Fruit fly (Drosophila melanogaster) whole organism: ENCODE measurements around the gene CG31460.

Experiments used
- CG8478 ChIP-seq: fragments of >200 bp; optimal IDR thresholded peaks from 2 replicates; lab custom pipeline; 2018; ENCODE audit warnings: inconsistent platforms
- Dll ChIP-seq: fragments of >200 bp; optimal IDR thresholded peaks from 2 replicates; lab custom pipeline; 2017
- EcR ChIP-seq, 2 experiments: fragments of >200 bp; optimal IDR thresholded peaks; 2 replicates each; lab custom pipeline; 2017; ENCODE audit warnings: missing biosample characterization in 2 of 2, missing genetic modification characterization in 2 of 2, missing genetic modification reagents in 2 of 2
- pan ChIP-seq: fragments of >200 bp; optimal IDR thresholded peaks from 2 replicates; lab custom pipeline; 2017
- psq ChIP-seq: fragments of >200 bp; optimal IDR thresholded peaks from 2 replicates; lab custom pipeline; 2017
- usp ChIP-seq: fragments of >200 bp; optimal IDR thresholded peaks from 2 replicates; lab custom pipeline; 2017; ENCODE audit warnings: missing biosample characterization, missing genetic modification characterization, mixed read lengths

CG31460 gene

dm6 chr3R:8561522-8561921, 951 bp upstream of the CG31460 start, which contains the start of gene pch2:
Gene pch2 (minus strand): TSS chr3R:8561764.
- no peak for TF ChIP-seq EcR (GFP tag; optimal IDR thresholded peaks at IDR 0.05; lab: Kevin White, UChicago)
- TF ChIP-seq psq, result no peak
- TF ChIP-seq CG8478, result no peak
- TF ChIP-seq usp (GFP tag; lab: Kevin White, UChicago), result no peak
- TF ChIP-seq Dll (lab: Kevin White, UChicago), result no peak
- no peak for TF ChIP-seq pan

dm6 chr3R:8563774-8564173, 1.3 kb downstream of the CG31460 start, which contains the start of gene Cenp-C:
Gene Cenp-C (plus strand): TSS chr3R:8564105.
- TF ChIP-seq EcR (GFP tag; optimal IDR thresholded peaks at IDR 0.05; lab: Kevin White, UChicago) (no peak), CG8478 (no peak), pan (no peak), Dll (lab: Kevin White, UChicago) (no peak), usp (GFP tag; lab: Kevin White, UChicago) (no peak), psq (no peak)

DNA sequence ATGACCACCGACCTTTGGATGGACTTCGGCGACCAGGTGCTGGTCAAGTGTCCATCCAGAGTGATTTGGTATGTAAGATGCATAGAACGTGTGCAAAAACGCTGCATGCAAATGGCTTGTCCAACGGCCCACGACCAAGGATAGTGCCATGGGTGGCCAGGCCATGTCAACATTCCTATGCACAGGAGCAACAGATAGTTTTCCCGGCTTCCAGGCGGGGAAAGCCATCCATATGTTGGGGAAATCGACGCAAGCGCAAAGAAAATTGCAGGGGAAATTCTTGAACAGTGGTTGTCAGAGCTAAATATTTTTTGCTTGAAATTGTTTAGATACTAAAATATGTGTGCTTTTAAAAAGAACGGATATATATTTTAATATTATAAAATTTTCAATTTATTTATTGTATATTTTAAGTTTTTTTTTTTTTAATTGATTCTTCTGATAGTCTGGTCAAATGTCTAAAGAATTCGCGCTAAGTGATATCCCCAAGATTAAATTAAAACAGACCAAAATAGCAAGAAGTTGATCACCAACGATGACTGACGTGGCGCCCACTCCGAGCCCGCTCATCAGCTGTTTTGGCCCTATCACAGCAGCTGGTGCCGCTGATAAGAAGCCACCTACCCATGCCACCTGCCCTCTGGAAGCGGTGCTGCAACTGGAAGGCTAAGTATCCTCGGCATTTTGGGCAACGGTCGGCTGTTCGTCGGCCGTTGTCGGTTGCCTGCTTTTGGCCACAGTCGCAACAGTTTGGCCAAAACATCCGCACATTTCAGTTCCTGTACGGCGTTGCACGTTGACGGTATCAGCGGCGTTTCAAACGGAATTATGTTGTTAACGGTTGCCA, 15.2 kb downstream of the CG31460 start, which contains the start of gene 5-HT2B:
Gene 5-HT2B, plus strand, starts transcription at position 797 of the 847 bp plus-strand sequence.
- TF ChIP-seq psq, result no peak
- TF ChIP-seq CG8478, result no peak
- no peak for TF ChIP-seq pan

DNA sequence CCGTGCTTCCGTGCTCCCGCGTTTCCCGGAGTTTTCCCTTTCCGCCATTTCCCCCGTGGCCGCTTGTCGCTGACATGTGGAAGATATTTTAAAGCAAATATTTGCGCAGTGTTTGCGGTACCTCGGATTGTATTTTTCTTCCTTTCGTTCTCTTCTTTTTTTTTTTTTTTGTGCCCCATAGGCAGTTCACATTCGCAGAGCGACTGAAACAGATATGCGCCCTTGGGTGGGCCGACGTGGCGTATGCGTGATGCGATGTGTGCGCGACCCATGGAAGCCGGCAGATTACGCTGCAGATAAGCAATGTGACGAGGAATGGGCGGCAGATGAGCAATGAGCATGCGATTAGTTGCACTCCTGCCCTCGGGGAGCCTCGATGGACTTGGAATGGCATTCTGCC, 25.4 kb downstream of the CG31460 start:
- TF ChIP-seq pan, result no peak
- TF ChIP-seq CG8478, result no peak
- no peak for TF ChIP-seq usp (GFP tag; lab: Kevin White, UChicago)
- no peak for TF ChIP-seq Dll (lab: Kevin White, UChicago)
- TF ChIP-seq psq, result no peak
- no peak for TF ChIP-seq EcR (GFP tag; optimal IDR thresholded peaks at IDR 0.05; lab: Kevin White, UChicago)

DNA sequence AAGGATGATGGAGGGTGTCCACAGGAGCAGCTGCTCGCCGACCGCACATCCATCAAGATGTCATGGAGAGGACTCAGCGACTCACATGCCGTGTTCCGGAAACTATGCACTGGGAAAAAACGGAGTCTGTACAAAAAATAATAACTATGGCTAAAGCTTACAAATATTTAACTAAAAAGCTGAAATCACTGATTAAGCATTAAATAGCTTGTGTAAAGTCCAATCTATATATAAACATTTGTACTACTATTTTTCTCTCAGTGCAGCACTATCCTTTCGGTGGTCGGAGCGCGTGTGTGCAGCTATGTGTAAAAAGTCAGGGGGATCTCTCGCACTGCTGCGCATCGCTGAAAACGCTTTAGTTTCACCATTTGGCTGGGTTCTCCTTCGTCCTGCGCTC, 33.7 kb downstream of the CG31460 start:
- no peak for TF ChIP-seq Dll (lab: Kevin White, UChicago)
- TF ChIP-seq CG8478, result no peak
- no peak for TF ChIP-seq EcR (GFP tag; optimal IDR thresholded peaks at IDR 0.05; lab: Kevin White, UChicago)
- no peak for TF ChIP-seq usp (GFP tag; lab: Kevin White, UChicago)
- no peak for TF ChIP-seq pan
- TF ChIP-seq psq, result no peak
